Fruit fly (Drosophila melanogaster) whole organism, embryonic: Measurements from ENCODE around the gene cass.
A peak's percentile ranks its signal among the peaks of the same experiment; 100 is the strongest.

Source experiments
- Adf1 ChIP-seq: fragments of 200-800 bp; sonication (Bioruptor generic); IDR thresholded peaks from 2 replicates; pipeline ENCODE4 v1.3.6; 2022; ENCODE audit warnings: missing biosample characterization, missing genetic modification characterization
- Atf3 ChIP-seq: fragments of 200-800 bp; sonication (Bioruptor generic); optimal IDR thresholded peaks from 3 replicates; lab custom pipeline; 2016; ENCODE audit warnings: missing biosample characterization, missing genetic modification characterization
- Blimp-1 ChIP-seq: fragments of 200-800 bp; sonication (Bioruptor generic); optimal IDR thresholded peaks from 3 replicates; lab custom pipeline; 2018; ENCODE audit warnings: missing biosample characterization, missing genetic modification characterization, mild to moderate bottlenecking, moderate library complexity, missing genetic modification reagents
- CG11247 ChIP-seq: fragments of 200-800 bp; sonication (Bioruptor generic); IDR thresholded peaks from 2 replicates; pipeline ENCODE4 v1.3.6; 2022; ENCODE audit warnings: missing biosample characterization, missing genetic modification characterization
- CG12942 ChIP-seq: fragments of 200-800 bp; sonication (Bioruptor generic); optimal IDR thresholded peaks from 3 replicates; lab custom pipeline; 2016; ENCODE audit warnings: missing biosample characterization, missing genetic modification characterization
- CG13123 ChIP-seq: fragments of 200-800 bp; sonication (Bioruptor generic); optimal IDR thresholded peaks from 2 replicates; lab custom pipeline; 2016; ENCODE audit warnings: missing biosample characterization, missing genetic modification characterization
- CG14441 ChIP-seq: fragments of 200-800 bp; sonication (Bioruptor generic); IDR thresholded peaks from 2 replicates; pipeline ENCODE4 v1.3.6; 2022; ENCODE audit warnings: missing biosample characterization, missing genetic modification characterization
- CG15011 ChIP-seq: fragments of 200-800 bp; sonication (Bioruptor generic); optimal IDR thresholded peaks from 3 replicates; lab custom pipeline; 2018; ENCODE audit warnings: missing biosample characterization, mild to moderate bottlenecking, missing genetic modification characterization
- CG17385 ChIP-seq: fragments of 200-800 bp; sonication (Bioruptor generic); optimal IDR thresholded peaks from 3 replicates; lab custom pipeline; 2018; ENCODE audit warnings: missing biosample characterization, mild to moderate bottlenecking, missing genetic modification characterization
- CG17912 ChIP-seq: fragments of 200-800 bp; sonication (Bioruptor generic); optimal IDR thresholded peaks from 2 replicates; lab custom pipeline; 2018; ENCODE audit warnings: missing biosample characterization, mild to moderate bottlenecking, missing genetic modification characterization
- CG18011 ChIP-seq: fragments of 200-800 bp; sonication (Bioruptor generic); optimal IDR thresholded peaks from 2 replicates; lab custom pipeline; 2017; ENCODE audit warnings: missing biosample characterization, missing genetic modification characterization, mild to moderate bottlenecking, moderate library complexity, missing genotype
- CG18476 ChIP-seq: fragments of 200-800 bp; sonication (Bioruptor generic); optimal IDR thresholded peaks from 2 replicates; lab custom pipeline; 2016; ENCODE audit warnings: missing biosample characterization, mild to moderate bottlenecking, missing genetic modification characterization
- CG30431 ChIP-seq: fragments of 200-800 bp; sonication (Bioruptor generic); optimal IDR thresholded peaks from 2 replicates; lab custom pipeline; 2017; ENCODE audit warnings: missing biosample characterization, missing genetic modification characterization
- CG3847 ChIP-seq: fragments of 200-800 bp; sonication (Bioruptor generic); IDR thresholded peaks from 2 replicates; pipeline ENCODE4 v1.3.6; 2022; ENCODE audit warnings: missing biosample characterization, missing genetic modification characterization
- CG42726 ChIP-seq: fragments of 200-800 bp; sonication (Bioruptor generic); IDR thresholded peaks from 2 replicates; pipeline ENCODE4 v1.3.6; 2022; ENCODE audit warnings: missing biosample characterization, missing genetic modification characterization; ENCODE audit not compliant: partially characterized antibody
- CG5245 ChIP-seq: fragments of 200-800 bp; sonication (Bioruptor generic); optimal IDR thresholded peaks from 3 replicates; lab custom pipeline; 2016; ENCODE audit warnings: missing biosample characterization, missing genetic modification characterization
- CG6854 ChIP-seq: fragments of 200-800 bp; sonication (Bioruptor generic); optimal IDR thresholded peaks from 3 replicates; lab custom pipeline; 2017; ENCODE audit warnings: missing biosample characterization, mild to moderate bottlenecking, missing genetic modification characterization
- CG7271 ChIP-seq: fragments of 200-800 bp; sonication (Bioruptor generic); optimal IDR thresholded peaks from 2 replicates; lab custom pipeline; 2018; ENCODE audit warnings: missing biosample characterization, mild to moderate bottlenecking, missing genetic modification characterization, moderate library complexity
- CG7786 ChIP-seq: fragments of 200-800 bp; sonication (Bioruptor generic); optimal IDR thresholded peaks from 2 replicates; lab custom pipeline; 2016; ENCODE audit warnings: missing biosample characterization, missing genetic modification characterization
- CG9727 ChIP-seq: fragments of 200-800 bp; sonication (Bioruptor generic); optimal IDR thresholded peaks from 3 replicates; lab custom pipeline; 2017; ENCODE audit warnings: missing biosample characterization, mild to moderate bottlenecking, missing genetic modification characterization
- Dref ChIP-seq: fragments of 200-800 bp; sonication (Bioruptor generic); IDR thresholded peaks from 2 replicates; pipeline ENCODE4 v1.3.6; 2022; ENCODE audit warnings: missing biosample characterization, missing genetic modification characterization
- E2f2 ChIP-seq: fragments of 200-800 bp; sonication (Bioruptor generic); IDR thresholded peaks from 2 replicates; pipeline ENCODE4 v1.3.6; 2022; ENCODE audit warnings: missing biosample characterization, missing genetic modification characterization
- Gsc ChIP-seq: fragments of 200-800 bp; sonication (Bioruptor generic); IDR thresholded peaks from 2 replicates; pipeline ENCODE4 v1.3.6; 2022; ENCODE audit warnings: missing biosample characterization, missing genetic modification characterization
- H2.0 ChIP-seq: fragments of 200-800 bp; sonication (Bioruptor generic); IDR thresholded peaks from 2 replicates; pipeline ENCODE4 v1.3.6; 2022; ENCODE audit warnings: missing biosample characterization, missing genetic modification characterization
- Hey ChIP-seq: fragments of 200-800 bp; sonication (Bioruptor generic); optimal IDR thresholded peaks from 3 replicates; lab custom pipeline; 2018; ENCODE audit warnings: missing biosample characterization, mild to moderate bottlenecking, missing genetic modification characterization
- MBD-R2 ChIP-seq: fragments of 200-800 bp; sonication (Bioruptor generic); IDR thresholded peaks from 2 replicates; pipeline ENCODE4 v1.3.6; 2022; ENCODE audit warnings: missing biosample characterization, missing genetic modification characterization
- Max ChIP-seq: fragments of 200-800 bp; sonication (Bioruptor generic); optimal IDR thresholded peaks from 2 replicates; lab custom pipeline; 2016; ENCODE audit warnings: missing biosample characterization, mild to moderate bottlenecking, missing genetic modification characterization
- Meics ChIP-seq: fragments of 200-800 bp; sonication (Bioruptor generic); optimal IDR thresholded peaks from 2 replicates; lab custom pipeline; 2017; ENCODE audit warnings: missing biosample characterization, mild to moderate bottlenecking, missing genetic modification characterization
- Mes4 ChIP-seq: fragments of 200-800 bp; sonication (Bioruptor generic); optimal IDR thresholded peaks from 2 replicates; lab custom pipeline; 2016; ENCODE audit warnings: missing biosample characterization, missing genetic modification characterization
- Rfx ChIP-seq: fragments of 200-800 bp; sonication (Bioruptor generic); IDR thresholded peaks from 2 replicates; pipeline ENCODE4 v1.3.6; 2022; ENCODE audit warnings: missing biosample characterization, missing genetic modification characterization
- Sox100B ChIP-seq: fragments of 200-800 bp; sonication (Bioruptor generic); optimal IDR thresholded peaks from 3 replicates; lab custom pipeline; 2018; ENCODE audit warnings: missing biosample characterization, mild to moderate bottlenecking, missing genetic modification characterization
- Ssrp ChIP-seq: fragments of 200-800 bp; sonication (Bioruptor generic); optimal IDR thresholded peaks from 2 replicates; lab custom pipeline; 2018; ENCODE audit warnings: missing biosample characterization, mild to moderate bottlenecking, missing genetic modification characterization, moderate library complexity
- amos ChIP-seq: fragments of 200-800 bp; sonication (Bioruptor generic); IDR thresholded peaks from 2 replicates; pipeline ENCODE4 v1.3.6; 2022; ENCODE audit warnings: missing biosample characterization, missing genetic modification characterization; ENCODE audit not compliant: partially characterized antibody
- corto ChIP-seq: fragments of 200-800 bp; sonication (Bioruptor generic); optimal IDR thresholded peaks from 2 replicates; lab custom pipeline; 2016; ENCODE audit warnings: missing biosample characterization, mild to moderate bottlenecking, missing genetic modification characterization, moderate library complexity
- crol ChIP-seq: fragments of 200-800 bp; sonication (Bioruptor generic); IDR thresholded peaks from 2 replicates; pipeline ENCODE4 v1.3.6; 2022; ENCODE audit warnings: missing biosample characterization, missing genetic modification characterization
- fd96Cb ChIP-seq: fragments of 200-800 bp; sonication (Bioruptor generic); optimal IDR thresholded peaks from 2 replicates; lab custom pipeline; 2018; ENCODE audit warnings: missing biosample characterization, mild to moderate bottlenecking, missing genetic modification characterization, moderate library complexity
- gcm ChIP-seq: fragments of 200-800 bp; sonication (Bioruptor generic); optimal IDR thresholded peaks from 2 replicates; lab custom pipeline; 2019; ENCODE audit warnings: missing biosample characterization, mild to moderate bottlenecking, missing genetic modification characterization, moderate library complexity
- grn ChIP-seq: fragments of 200-800 bp; sonication (Bioruptor generic); optimal IDR thresholded peaks from 3 replicates; lab custom pipeline; 2017; ENCODE audit warnings: missing biosample characterization, missing genetic modification characterization
- hth ChIP-seq: fragments of >200 bp; optimal IDR thresholded peaks from 2 replicates; lab custom pipeline; 2017; ENCODE audit warnings: inconsistent platforms
- kay ChIP-seq: fragments of 200-800 bp; sonication (Bioruptor generic); optimal IDR thresholded peaks from 2 replicates; lab custom pipeline; 2016; ENCODE audit warnings: missing biosample characterization, missing genetic modification characterization
- maf-S ChIP-seq: fragments of 200-800 bp; sonication (Bioruptor generic); optimal IDR thresholded peaks from 2 replicates; lab custom pipeline; 2016; ENCODE audit warnings: missing biosample characterization, missing genetic modification characterization
- mirr ChIP-seq: fragments of 200-800 bp; sonication (Bioruptor generic); optimal IDR thresholded peaks from 3 replicates; lab custom pipeline; 2018; ENCODE audit warnings: missing biosample characterization, mild to moderate bottlenecking, missing genetic modification characterization
- pfk ChIP-seq: fragments of 200-800 bp; sonication (Bioruptor generic); optimal IDR thresholded peaks from 2 replicates; lab custom pipeline; 2018; ENCODE audit warnings: missing biosample characterization, mild to moderate bottlenecking, missing genetic modification characterization, moderate library complexity
- sc ChIP-seq, 3 experiments: fragments of >200 bp in 2 of 3; fragments of 200-800 bp in 1 of 3; sonication (Bioruptor generic) in 1 of 3; optimal IDR thresholded peaks; 2 replicates in 2 of 3; 3 replicates in 1 of 3; lab custom pipeline; 2017; ENCODE audit warnings: mild to moderate bottlenecking in 1 of 3, missing biosample characterization in 1 of 3, missing genetic modification characterization in 1 of 3, missing genetic modification reagents in 1 of 3
- scrt ChIP-seq: fragments of 200-800 bp; sonication (Bioruptor generic); optimal IDR thresholded peaks from 2 replicates; lab custom pipeline; 2018; ENCODE audit warnings: missing biosample characterization, mild to moderate bottlenecking, missing genetic modification characterization, moderate library complexity
- sens-2 ChIP-seq: fragments of 200-800 bp; sonication (Bioruptor generic); IDR thresholded peaks from 2 replicates; pipeline ENCODE4 v1.3.6; 2022; ENCODE audit warnings: missing biosample characterization, missing genetic modification characterization
- slbo ChIP-seq: fragments of 200-800 bp; sonication (Bioruptor generic); IDR thresholded peaks from 2 replicates; pipeline ENCODE4 v1.3.6; 2022; ENCODE audit warnings: missing biosample characterization, missing genetic modification characterization
- ssp ChIP-seq: fragments of 200-800 bp; sonication (Bioruptor generic); IDR thresholded peaks from 2 replicates; pipeline ENCODE4 v1.3.6; 2022; ENCODE audit warnings: missing biosample characterization, missing genetic modification characterization
- sug ChIP-seq: fragments of 200-800 bp; optimal IDR thresholded peaks from 2 replicates; lab custom pipeline; 2019; ENCODE audit warnings: missing biosample characterization, mild to moderate bottlenecking, missing genetic modification characterization, moderate library complexity
- tap ChIP-seq: fragments of 200-800 bp; optimal IDR thresholded peaks from 3 replicates; lab custom pipeline; 2019; ENCODE audit warnings: missing biosample characterization, mild to moderate bottlenecking, missing genetic modification characterization, moderate library complexity
- trem ChIP-seq: fragments of 200-800 bp; optimal IDR thresholded peaks from 3 replicates; lab custom pipeline; 2019; ENCODE audit warnings: missing biosample characterization, mild to moderate bottlenecking, missing genetic modification characterization, moderate library complexity

The cass gene

DNA sequence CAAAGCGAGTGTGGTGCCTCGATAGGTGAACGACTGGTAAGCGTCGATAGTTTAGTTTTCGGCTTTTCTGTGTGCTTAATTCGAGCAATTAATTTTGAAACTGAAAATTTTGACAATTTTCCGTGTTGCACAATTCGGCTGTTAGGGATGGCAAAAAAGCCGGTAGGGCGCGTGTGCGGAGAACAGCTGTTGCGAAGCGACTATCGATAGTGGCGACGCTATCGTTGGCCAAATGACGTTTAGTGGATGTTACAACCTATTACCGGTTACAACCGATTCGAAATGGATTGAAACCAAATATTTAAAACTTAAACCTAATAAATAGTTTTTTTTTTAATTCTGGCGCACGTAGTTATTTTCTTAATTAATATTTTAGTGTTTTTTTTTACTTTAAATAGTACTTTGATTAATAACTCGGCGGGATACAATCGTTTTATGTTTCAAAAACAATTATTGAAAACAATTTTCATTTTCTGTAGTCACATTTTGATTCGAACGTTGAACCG lies 23.3 kb upstream of the cass start, which contains the start of the genes mEFTs and Dhc36C:
Gene mEFTs (minus strand): TSS at position 161 of the 506 bp plus-strand sequence.
Gene Dhc36C (plus strand): TSS at position 456 of the 506 bp plus-strand sequence.
- no peak for TF ChIP-seq CG9727
- TF ChIP-seq CG6854 = no peak
- no peak for TF ChIP-seq CG13123
- no peak for TF ChIP-seq sc (optimal IDR thresholded peaks at IDR 0.05; lab: Kevin White, UChicago)
- TF ChIP-seq sc (GFP tag; optimal IDR thresholded peaks at IDR 0.05; lab: Kevin White, UChicago) = no peak
- TF ChIP-seq Dref (GFP tag; lab: Robert Waterston, UW) = peak; percentile 83
- peak; percentile 92 for TF ChIP-seq CG42726
- peak; percentile 51 for TF ChIP-seq Rfx (GFP tag; lab: Robert Waterston, UW)
- no peak for TF ChIP-seq CG11247
- no peak for TF ChIP-seq corto (GFP tag; lab: Kevin White, UChicago)
- TF ChIP-seq slbo (GFP tag; lab: Robert Waterston, UW) = peak; percentile 39
- no peak for TF ChIP-seq CG7786 (GFP tag; lab: Kevin White, UChicago)
- TF ChIP-seq Ssrp (tag; lab: Kevin White, UChicago) = no peak
- no peak for TF ChIP-seq gcm
- TF ChIP-seq amos (GFP tag; lab: Robert Waterston, UW) = peak; percentile 92
- TF ChIP-seq H2.0 = no peak
- TF ChIP-seq Adf1 (GFP tag; lab: Robert Waterston, UW) = no peak
- no peak for TF ChIP-seq CG3847
- no peak for TF ChIP-seq sens-2 (GFP tag; lab: Robert Waterston, UW)
- peak; percentile 86 for TF ChIP-seq E2f2
- TF ChIP-seq hth (lab: Kevin White, UChicago) = no peak
- no peak for TF ChIP-seq Meics
- no peak for TF ChIP-seq CG12942 (GFP tag; lab: Kevin White, UChicago)
- TF ChIP-seq Blimp-1 = no peak
- TF ChIP-seq tap (tag; lab: Kevin White, UChicago) = no peak
- no peak for TF ChIP-seq CG30431 (GFP tag; lab: Kevin White, UChicago)
- TF ChIP-seq Gsc = no peak
- no peak for TF ChIP-seq CG18476 (GFP tag; lab: Kevin White, UChicago)
- no peak for TF ChIP-seq ssp
- TF ChIP-seq CG5245 (GFP tag; lab: Kevin White, UChicago) = no peak
- no peak for TF ChIP-seq sug (tag; lab: Kevin White, UChicago)
- no peak for TF ChIP-seq CG15011
- TF ChIP-seq Sox100B = no peak
- TF ChIP-seq CG7271 (tag; lab: Kevin White, UChicago) = no peak
- no peak for TF ChIP-seq CG17912 (GFP tag; lab: Kevin White, UChicago)
- peak; percentile 51 for TF ChIP-seq trem (tag; lab: Kevin White, UChicago)
- TF ChIP-seq Hey = no peak
- no peak for TF ChIP-seq CG14441
- TF ChIP-seq fd96Cb (tag; lab: Kevin White, UChicago) = no peak
- peak; percentile 45 for TF ChIP-seq scrt (GFP tag; lab: Kevin White, UChicago)
- peak; percentile 91 for TF ChIP-seq MBD-R2 (GFP tag; lab: Robert Waterston, UW)
- TF ChIP-seq maf-S (GFP tag; lab: Kevin White, UChicago) = no peak
- TF ChIP-seq pfk (GFP tag; lab: Kevin White, UChicago) = no peak
- TF ChIP-seq crol (GFP tag; lab: Robert Waterston, UW) = no peak
- TF ChIP-seq CG18011 (GFP tag; lab: Kevin White, UChicago) = no peak
- no peak for TF ChIP-seq kay (GFP tag; lab: Kevin White, UChicago)
- no peak for TF ChIP-seq grn
- TF ChIP-seq Max = peak; percentile 70
- TF ChIP-seq CG17385 (GFP tag; lab: Kevin White, UChicago) = no peak
- no peak for TF ChIP-seq Atf3 (GFP tag; lab: Kevin White, UChicago)
- no peak for TF ChIP-seq mirr (GFP tag; lab: Kevin White, UChicago)
- no peak for TF ChIP-seq Mes4 (GFP tag; lab: Kevin White, UChicago)
